Worm (Caenorhabditis elegans): ENCODE measurements around the gene pph-2.

The pph-2 gene

DNA sequence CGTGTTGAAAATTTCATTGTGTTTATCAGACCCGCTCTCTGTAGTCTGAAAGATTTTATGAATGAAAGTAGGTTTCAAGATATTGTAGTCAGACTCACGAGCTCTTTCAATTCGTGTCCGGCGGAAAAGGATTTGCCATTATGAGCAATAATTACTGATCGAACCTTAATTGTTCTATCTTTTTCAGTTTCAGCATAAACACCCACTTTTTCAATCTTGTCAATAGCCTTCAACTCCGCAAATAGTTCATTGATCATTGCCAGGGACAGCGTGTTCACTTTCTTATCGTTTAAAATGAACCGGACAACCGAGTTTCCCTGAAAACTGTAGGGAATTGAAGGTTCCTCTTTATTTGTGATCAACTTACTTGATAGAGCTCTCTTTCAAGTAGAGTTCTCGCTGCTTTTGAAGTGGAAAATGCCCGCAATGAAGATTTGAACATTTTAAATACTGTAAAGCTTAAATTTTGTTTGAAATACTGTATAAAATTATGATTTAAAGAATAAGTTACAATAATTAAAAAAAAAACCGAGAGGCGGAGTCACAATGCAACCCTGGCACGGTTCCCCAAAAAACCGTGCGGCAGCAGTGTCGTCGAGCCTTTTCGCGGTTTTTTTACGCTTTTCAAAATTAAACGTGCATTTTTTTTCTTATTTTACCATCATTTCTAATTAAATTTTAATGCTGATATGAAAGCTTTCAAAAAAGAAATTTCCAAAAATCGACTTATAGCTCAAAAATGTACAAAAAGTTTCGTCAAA lies 21.5 kb downstream of the pph-2 start, which contains the start of gene ech-2:
Gene ech-2, minus strand, starts transcription at position 452 of the 761 bp plus-strand sequence.
- TF ChIP-seq hlh-1 (tag; optimal IDR thresholded peaks at IDR 0.05) (peak; percentile 27), nhr-28 (tag; optimal IDR thresholded peaks at IDR 0.05) (no peak), unc-62 (GFP tag; optimal IDR thresholded peaks at IDR 0.05) (no peak), lsy-2 (tag; optimal IDR thresholded peaks at IDR 0.05) (peak; percentile 4), mep-1 (tag; optimal IDR thresholded peaks at IDR 0.05) (peak; percentile 60), mab-5 (tag; optimal IDR thresholded peaks at IDR 0.05) (no peak), M03D4.4 (tag; optimal IDR thresholded peaks at IDR 0.05) (no peak), elt-3 (tag; optimal IDR thresholded peaks at IDR 0.05) (no peak), ztf-11 (tag; optimal IDR thresholded peaks at IDR 0.05) (no peak), tbx-8 (GFP tag; optimal IDR thresholded peaks at IDR 0.05) (no peak), nhr-76 (tag; optimal IDR thresholded peaks at IDR 0.05) (no peak)

DNA sequence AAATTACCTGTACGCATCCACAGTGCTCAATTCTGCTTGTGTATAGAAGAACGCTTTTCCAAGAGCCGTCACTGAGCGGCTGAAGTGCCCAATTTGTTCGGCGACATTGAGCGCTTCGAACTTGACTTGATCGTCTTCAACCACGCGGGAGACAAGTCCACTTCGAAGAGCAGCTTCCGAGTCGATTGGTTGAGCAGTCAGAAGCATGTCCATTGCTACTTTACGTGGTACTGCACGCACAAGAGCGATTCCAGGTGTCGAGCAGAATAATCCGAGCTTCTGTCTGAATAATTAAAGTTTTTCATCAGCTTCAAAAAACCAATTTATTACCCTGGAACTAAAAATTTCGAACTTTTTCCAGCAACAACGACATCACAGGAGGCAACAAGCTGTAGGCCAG lies 22.1 kb downstream of the pph-2 start:
- TF ChIP-seq ztf-11 (tag; optimal IDR thresholded peaks at IDR 0.05): no peak
- TF ChIP-seq lin-32 (GFP tag; optimal IDR thresholded peaks at IDR 0.05): no peak
- TF ChIP-seq nhr-28 (tag; optimal IDR thresholded peaks at IDR 0.05): no peak

DNA sequence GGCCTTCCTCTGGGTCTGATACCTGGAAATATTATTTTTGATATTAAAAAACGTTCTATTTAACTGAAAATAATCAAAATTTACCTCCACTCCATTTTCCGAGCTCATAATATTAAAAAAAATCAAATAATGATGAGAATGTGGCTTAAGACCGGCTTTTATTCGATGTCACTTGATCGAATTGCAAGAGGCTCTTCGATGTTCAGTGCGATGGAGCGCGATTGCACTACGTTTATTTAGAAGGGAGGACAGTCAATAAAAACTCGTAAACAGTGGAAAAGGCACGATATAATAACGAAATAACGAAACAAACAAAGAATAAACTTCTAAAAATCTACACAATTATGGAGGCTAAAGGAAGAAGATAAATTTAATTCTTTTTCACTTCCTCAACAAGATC lies 22.8 kb downstream of the pph-2 start, which contains the start of gene tag-30:
Gene tag-30, minus strand, starts transcription at position 383 of the 400 bp plus-strand sequence.
- TF ChIP-seq sptf-1 (tag; optimal IDR thresholded peaks at IDR 0.05): peak; percentile 24
- no peak for TF ChIP-seq snpc-4 (tag; optimal IDR thresholded peaks at IDR 0.05)
- TF ChIP-seq pha-4 (tag; optimal IDR thresholded peaks at IDR 0.05): peak; percentile 81
- no peak for TF ChIP-seq nhr-2 (tag; optimal IDR thresholded peaks at IDR 0.05)
- peak; percentile 60 for TF ChIP-seq mep-1 (tag; optimal IDR thresholded peaks at IDR 0.05)
- TF ChIP-seq drap-1 (GFP tag; optimal IDR thresholded peaks at IDR 0.05): peak; percentile 8
- TF ChIP-seq elt-3 (tag; optimal IDR thresholded peaks at IDR 0.05): no peak
- TF ChIP-seq ceh-39 (tag; optimal IDR thresholded peaks at IDR 0.05): peak; percentile 34
- TF ChIP-seq ces-1 (GFP tag; optimal IDR thresholded peaks at IDR 0.05): peak; percentile 75
- TF ChIP-seq lin-32 (GFP tag; optimal IDR thresholded peaks at IDR 0.05): no peak
- peak; percentile 29 for TF ChIP-seq hlh-1 (tag; optimal IDR thresholded peaks at IDR 0.05)
- TF ChIP-seq elt-1 (tag; optimal IDR thresholded peaks at IDR 0.05; ENCODE audit: borderline replicate concordance, insufficient read depth): no peak
- no peak for TF ChIP-seq lin-13 (tag; optimal IDR thresholded peaks at IDR 0.05)
- TF ChIP-seq mls-2 (tag; optimal IDR thresholded peaks at IDR 0.05): no peak
- TF ChIP-seq mab-5 (tag; optimal IDR thresholded peaks at IDR 0.05): no peak
- TF ChIP-seq lsy-2 (tag; optimal IDR thresholded peaks at IDR 0.05): peak; percentile 2

DNA sequence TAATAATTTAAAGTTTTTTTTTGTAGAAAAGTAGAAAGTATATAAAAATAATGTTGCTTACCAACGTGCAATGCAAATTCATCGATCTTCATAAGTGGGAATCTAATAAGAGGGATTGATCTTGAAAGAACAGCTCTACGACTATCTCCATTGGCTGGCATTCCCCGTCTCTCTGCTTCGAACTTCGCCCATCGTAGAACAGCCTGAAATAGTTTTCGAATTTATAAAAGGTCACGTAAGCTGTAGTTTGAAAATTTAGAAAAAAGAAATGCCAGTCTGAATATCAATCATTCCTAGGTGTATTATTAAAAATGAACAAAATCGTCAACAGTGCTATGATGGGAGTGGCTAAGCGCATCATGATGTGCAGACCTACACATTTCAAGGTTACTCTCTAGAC lies 25.7 kb downstream of the pph-2 start, which contains the start of gene F38H4.5:
Gene F38H4.5, plus strand, starts transcription at position 301 of the 400 bp plus-strand sequence.
- TF ChIP-seq lin-13 (tag; optimal IDR thresholded peaks at IDR 0.05): no peak
- no peak for TF ChIP-seq mab-5 (tag; optimal IDR thresholded peaks at IDR 0.05)
- TF ChIP-seq ces-1 (GFP tag; optimal IDR thresholded peaks at IDR 0.05): no peak
- no peak for TF ChIP-seq mls-2 (tag; optimal IDR thresholded peaks at IDR 0.05)

DNA sequence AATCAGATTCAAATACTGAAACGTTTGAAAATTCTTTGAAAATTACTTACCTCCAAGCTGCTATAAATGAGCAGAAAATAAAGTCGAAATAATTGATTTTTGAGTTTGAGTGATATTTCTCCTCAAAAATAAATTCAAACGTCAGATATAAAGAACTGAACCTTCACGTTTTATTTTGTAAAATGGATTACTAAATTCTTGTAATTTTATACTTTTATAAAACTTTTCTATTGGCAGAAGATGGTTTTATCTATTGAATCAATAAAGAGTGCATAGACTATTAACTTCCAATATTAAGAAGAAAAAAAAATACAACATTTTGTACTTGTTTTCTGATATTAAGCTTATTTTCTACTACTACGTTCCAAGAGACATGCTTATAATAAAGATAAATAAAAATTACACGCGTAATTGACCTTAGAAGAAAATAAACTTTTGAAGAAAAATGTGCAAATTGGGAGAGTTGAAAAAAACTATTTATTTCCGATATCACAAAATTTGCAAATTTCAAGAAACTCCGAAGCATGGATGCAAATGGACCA lies 29.7 kb downstream of the pph-2 start, which contains the start of the genes F38H4.6 and F38H4.4:
Gene F38H4.6, minus strand, starts transcription at position 101 of the 542 bp plus-strand sequence.
Gene F38H4.4, plus strand, starts transcription at position 492 of the 542 bp plus-strand sequence.
- TF ChIP-seq elt-1 (tag; optimal IDR thresholded peaks at IDR 0.05; ENCODE audit: borderline replicate concordance, insufficient read depth): no peak
- no peak for TF ChIP-seq mep-1 (tag; optimal IDR thresholded peaks at IDR 0.05)
- TF ChIP-seq ham-2 (GFP tag; optimal IDR thresholded peaks at IDR 0.05): no peak
- no peak for TF ChIP-seq nhr-76 (tag; optimal IDR thresholded peaks at IDR 0.05)
- no peak for TF ChIP-seq sem-2 (GFP tag; optimal IDR thresholded peaks at IDR 0.05)
- no peak for TF ChIP-seq elt-3 (tag; optimal IDR thresholded peaks at IDR 0.05)
- TF ChIP-seq mab-5 (tag; optimal IDR thresholded peaks at IDR 0.05): no peak
- TF ChIP-seq zip-8 (tag; optimal IDR thresholded peaks at IDR 0.05): no peak
- no peak for TF ChIP-seq ces-1 (GFP tag; optimal IDR thresholded peaks at IDR 0.05)
- TF ChIP-seq snpc-4 (tag; optimal IDR thresholded peaks at IDR 0.05): no peak
- no peak for TF ChIP-seq nhr-12 (tag; optimal IDR thresholded peaks at IDR 0.05)
- no peak for TF ChIP-seq ztf-11 (tag; optimal IDR thresholded peaks at IDR 0.05)
- no peak for TF ChIP-seq M03D4.4 (tag; optimal IDR thresholded peaks at IDR 0.05)
- no peak for TF ChIP-seq unc-39 (tag; optimal IDR thresholded peaks at IDR 0.05)
- TF ChIP-seq ceh-39 (tag; optimal IDR thresholded peaks at IDR 0.05): no peak
- TF ChIP-seq nhr-28 (tag; optimal IDR thresholded peaks at IDR 0.05): no peak
- no peak for TF ChIP-seq lin-13 (tag; optimal IDR thresholded peaks at IDR 0.05)
- TF ChIP-seq drap-1 (GFP tag; optimal IDR thresholded peaks at IDR 0.05): no peak
- TF ChIP-seq pha-4 (tag; optimal IDR thresholded peaks at IDR 0.05): no peak
- TF ChIP-seq hlh-1 (tag; optimal IDR thresholded peaks at IDR 0.05): no peak
